Worm (Caenorhabditis elegans) whole organism, L1 larva: ENCODE measurements around the gene oac-11.
"Not testable (repeated sequence)": the region's sequence is repeated elsewhere in the genome, so short reads cannot be mapped to it uniquely, and the experiment has no call there.

Experiments
- aly-2 ChIP-seq: fragments of 150-350 bp; optimal IDR thresholded peaks from 2 replicates; lab custom pipeline; 2014; ENCODE audit warnings: missing biosample characterization, missing genetic modification characterization
- ceh-88 ChIP-seq: fragments of 200-800 bp; sonication (Bioruptor generic); IDR thresholded peaks from 2 replicates; pipeline ENCODE4 v1.3.6; 2022; ENCODE audit warnings: missing genetic modification characterization, missing compliant biosample characterization
- elt-3 ChIP-seq, 6 experiments: fragments of 150-350 bp in 1 of 6; sonication (generic microtip); optimal IDR thresholded peaks; 2 replicates each; lab custom pipeline; 2017 to 2018; ENCODE audit warnings: missing biosample characterization in 6 of 6, missing genetic modification characterization in 6 of 6, inconsistent platforms in 1 of 6
- fkh-8 ChIP-seq: sonication (generic microtip); optimal IDR thresholded peaks from 2 replicates; lab custom pipeline; 2016; ENCODE audit warnings: mild to moderate bottlenecking, missing genetic modification characterization, missing compliant biosample characterization
- fos-1 ChIP-seq: fragments of 150-350 bp; optimal IDR thresholded peaks from 2 replicates; lab custom pipeline; 2014; ENCODE audit warnings: missing biosample characterization, missing genetic modification characterization
- lin-13 ChIP-seq: fragments of 150-350 bp; optimal IDR thresholded peaks from 2 replicates; lab custom pipeline; 2014; ENCODE audit warnings: missing biosample characterization, missing genetic modification reagents, missing genetic modification characterization
- lin-15B ChIP-seq: fragments of 150-350 bp; sonication (generic microtip); optimal IDR thresholded peaks from 3 replicates; lab custom pipeline; 2014; ENCODE audit warnings: missing biosample characterization, missing genetic modification characterization
- mdl-1 ChIP-seq, 2 experiments: fragments of 150-350 bp; optimal IDR thresholded peaks; 2 replicates each; lab custom pipeline; 2014 to 2017; ENCODE audit warnings: missing biosample characterization in 2 of 2, missing genetic modification characterization in 2 of 2, inconsistent platforms in 1 of 2
- nhr-237 ChIP-seq: fragments of 150-350 bp; optimal IDR thresholded peaks from 2 replicates; lab custom pipeline; 2014; ENCODE audit warnings: missing biosample characterization, missing genetic modification characterization
- nhr-76 ChIP-seq: sonication (generic microtip); optimal IDR thresholded peaks from 2 replicates; lab custom pipeline; 2017; ENCODE audit warnings: missing biosample characterization, missing genetic modification characterization
- skn-1 ChIP-seq: fragments of 150-350 bp; optimal IDR thresholded peaks from 2 replicates; lab custom pipeline; 2014; ENCODE audit warnings: missing biosample characterization, missing genetic modification characterization
- sptf-1 ChIP-seq: fragments of 150-350 bp; optimal IDR thresholded peaks from 2 replicates; lab custom pipeline; 2014; ENCODE audit warnings: missing biosample characterization, missing genetic modification characterization
- ztf-11 ChIP-seq, 2 experiments: sonication (generic microtip); optimal IDR thresholded peaks; 2 replicates each; lab custom pipeline; 2016 to 2017; ENCODE audit warnings: missing genetic modification characterization in 2 of 2, missing biosample characterization in 1 of 2, missing compliant biosample characterization in 1 of 2

DNA sequence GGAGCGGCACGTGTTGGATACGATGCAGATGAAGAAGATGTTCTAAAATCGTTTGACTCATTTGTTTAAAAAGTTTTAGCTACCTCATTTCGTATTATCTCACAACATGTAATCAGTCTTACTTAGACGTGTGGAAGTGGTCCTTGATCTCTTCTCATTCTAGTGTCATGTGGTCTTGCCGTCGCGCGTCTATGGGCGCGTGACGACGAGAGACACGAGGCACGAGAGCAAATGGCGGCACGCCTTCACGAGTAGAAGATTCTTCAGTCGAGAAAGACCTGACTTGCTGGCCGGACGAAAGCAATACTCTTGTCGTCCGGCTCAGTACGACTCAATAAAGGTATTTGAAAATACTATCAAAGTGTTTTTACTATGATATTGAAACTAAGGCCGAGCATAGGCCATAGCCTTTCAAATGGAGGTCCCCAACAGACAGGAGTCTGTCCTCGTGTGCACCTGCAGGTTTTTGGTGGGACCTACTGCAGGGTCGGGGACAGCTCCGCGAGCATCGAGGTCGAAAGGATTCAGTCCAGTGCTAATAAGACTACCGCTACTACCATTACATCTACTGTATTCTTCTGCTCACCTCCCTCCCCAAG, 44.4 kb downstream of the oac-11 start, which contains the start of gene fbxa-24:
- TF ChIP-seq elt-3 (tag; optimal IDR thresholded peaks at IDR 0.05; lab: Kevin White, UChicago); lin-15B (tag; lab: Kevin White, UChicago); mdl-1 (tag; optimal IDR thresholded peaks at IDR 0.05; lab: Kevin White, UChicago); lin-13; nhr-237 (tag; lab: Kevin White, UChicago); nhr-76 (tag; lab: Kevin White, UChicago); aly-2 (tag; lab: Kevin White, UChicago); sptf-1; fos-1 (tag; lab: Kevin White, UChicago); skn-1 (tag; lab: Kevin White, UChicago); ztf-11 (tag; optimal IDR thresholded peaks at IDR 0.05; lab: Kevin White, UChicago); ceh-88 (GFP tag; lab: Robert Waterston, UW): not testable (repeated sequence)
- TF ChIP-seq fkh-8 (tag; lab: Kevin White, UChicago) = peak; percentile 72
